Worm (Caenorhabditis elegans): ENCODE results near the gene srh-304.

- TF ChIP-seq ama-1 (optimal IDR thresholded peaks at IDR 0.05) (no peak), lsy-2 (tag; optimal IDR thresholded peaks at IDR 0.05) (no peak), Y116A8C.19 (tag; optimal IDR thresholded peaks at IDR 0.05; ENCODE audit: borderline replicate concordance) (no peak), elt-2 (tag; optimal IDR thresholded peaks at IDR 0.05) (no peak), aly-2 (tag; optimal IDR thresholded peaks at IDR 0.05) (no peak), elt-3 (tag; optimal IDR thresholded peaks at IDR 0.05) (no peak)
Observed at ce11 chrV:17795655-17796054, 32.8 kb upstream of the srh-304 start, which contains the start of gene srh-288.

All from whole organism, L1 larva.